Worm (Caenorhabditis elegans): ENCODE data around the gene B0507.1.

The B0507.1 gene

ce11 chrV:8792814-8793213 lies 16.4 kb downstream of the B0507.1 start:
- TF ChIP-seq lin-32 (GFP tag; optimal IDR thresholded peaks at IDR 0.05) (no peak), nhr-2 (tag; optimal IDR thresholded peaks at IDR 0.05) (no peak), ces-1 (GFP tag; optimal IDR thresholded peaks at IDR 0.05) (no peak), flh-1 (GFP tag; optimal IDR thresholded peaks at IDR 0.05) (no peak), ceh-39 (tag; optimal IDR thresholded peaks at IDR 0.05) (no peak), lin-13 (tag; optimal IDR thresholded peaks at IDR 0.05) (no peak), blmp-1 (tag; optimal IDR thresholded peaks at IDR 0.05) (no peak), pha-4 (tag; optimal IDR thresholded peaks at IDR 0.05) (no peak), ztf-11 (tag; optimal IDR thresholded peaks at IDR 0.05) (no peak), sptf-1 (tag; optimal IDR thresholded peaks at IDR 0.05) (no peak), drap-1 (GFP tag; optimal IDR thresholded peaks at IDR 0.05) (no peak)

- TF ChIP-seq nhr-28 (tag; optimal IDR thresholded peaks at IDR 0.05) (no peak), snpc-4 (tag; optimal IDR thresholded peaks at IDR 0.05) (no peak), ztf-11 (tag; optimal IDR thresholded peaks at IDR 0.05) (no peak), zip-8 (tag; optimal IDR thresholded peaks at IDR 0.05) (no peak), lin-13 (tag; optimal IDR thresholded peaks at IDR 0.05) (no peak)
Observed at ce11 chrV:8795499-8795898, 19.1 kb downstream of the B0507.1 start.

ce11 chrV:8796246-8796645 lies 19.9 kb downstream of the B0507.1 start:
- peak; percentile 81 for TF ChIP-seq ham-2 (GFP tag; optimal IDR thresholded peaks at IDR 0.05)
- no peak for TF ChIP-seq lin-32 (GFP tag; optimal IDR thresholded peaks at IDR 0.05)
- TF ChIP-seq lsy-2 (tag; optimal IDR thresholded peaks at IDR 0.05): no peak
- TF ChIP-seq nhr-28 (tag; optimal IDR thresholded peaks at IDR 0.05): no peak
- TF ChIP-seq blmp-1 (tag; optimal IDR thresholded peaks at IDR 0.05): no peak
- TF ChIP-seq pha-4 (tag; optimal IDR thresholded peaks at IDR 0.05): no peak
- TF ChIP-seq cnd-1 (tag; optimal IDR thresholded peaks at IDR 0.05): no peak
- no peak for TF ChIP-seq mls-2 (tag; optimal IDR thresholded peaks at IDR 0.05)
- TF ChIP-seq ceh-43 (GFP tag; optimal IDR thresholded peaks at IDR 0.05): no peak

- no peak for TF ChIP-seq lin-32 (GFP tag; optimal IDR thresholded peaks at IDR 0.05)
- peak; percentile 46 for TF ChIP-seq pha-4 (tag; optimal IDR thresholded peaks at IDR 0.05)
- peak; percentile 71 for TF ChIP-seq mls-2 (tag; optimal IDR thresholded peaks at IDR 0.05)
- TF ChIP-seq unc-39 (tag; optimal IDR thresholded peaks at IDR 0.05): no peak
- TF ChIP-seq ceh-43 (GFP tag; optimal IDR thresholded peaks at IDR 0.05): peak; percentile 59
- TF ChIP-seq lin-13 (tag; optimal IDR thresholded peaks at IDR 0.05): no peak
- TF ChIP-seq ceh-39 (tag; optimal IDR thresholded peaks at IDR 0.05): no peak
- TF ChIP-seq nhr-2 (tag; optimal IDR thresholded peaks at IDR 0.05): peak; percentile 99
- TF ChIP-seq ceh-83 (GFP tag; optimal IDR thresholded peaks at IDR 0.05): no peak
- no peak for TF ChIP-seq zip-8 (tag; optimal IDR thresholded peaks at IDR 0.05)
- TF ChIP-seq sptf-1 (tag; optimal IDR thresholded peaks at IDR 0.05): peak; percentile 10
- TF ChIP-seq M03D4.4 (tag; optimal IDR thresholded peaks at IDR 0.05): no peak
- TF ChIP-seq hlh-1 (tag; optimal IDR thresholded peaks at IDR 0.05): no peak
Observed at ce11 chrV:8796889-8797288, 20.5 kb downstream of the B0507.1 start.

- TF ChIP-seq unc-39 (tag; optimal IDR thresholded peaks at IDR 0.05): no peak
Observed at ce11 chrV:8798470-8798869, 22.1 kb downstream of the B0507.1 start.

- no peak for TF ChIP-seq elt-1 (tag; optimal IDR thresholded peaks at IDR 0.05; ENCODE audit: borderline replicate concordance, insufficient read depth)
- TF ChIP-seq lin-32 (GFP tag; optimal IDR thresholded peaks at IDR 0.05): no peak
- TF ChIP-seq tbx-8 (GFP tag; optimal IDR thresholded peaks at IDR 0.05): no peak
- no peak for TF ChIP-seq M03D4.4 (tag; optimal IDR thresholded peaks at IDR 0.05)
- no peak for TF ChIP-seq flh-1 (GFP tag; optimal IDR thresholded peaks at IDR 0.05)
- TF ChIP-seq mab-5 (tag; optimal IDR thresholded peaks at IDR 0.05): no peak
- TF ChIP-seq sptf-1 (tag; optimal IDR thresholded peaks at IDR 0.05): no peak
- no peak for TF ChIP-seq ceh-39 (tag; optimal IDR thresholded peaks at IDR 0.05)
- no peak for TF ChIP-seq snpc-4 (tag; optimal IDR thresholded peaks at IDR 0.05)
- no peak for TF ChIP-seq pha-4 (tag; optimal IDR thresholded peaks at IDR 0.05)
- no peak for TF ChIP-seq bed-3 (GFP tag; optimal IDR thresholded peaks at IDR 0.05)
- no peak for TF ChIP-seq zip-8 (tag; optimal IDR thresholded peaks at IDR 0.05)
- no peak for TF ChIP-seq sem-2 (GFP tag; optimal IDR thresholded peaks at IDR 0.05)
- no peak for TF ChIP-seq nhr-2 (tag; optimal IDR thresholded peaks at IDR 0.05)
- no peak for TF ChIP-seq lsy-2 (tag; optimal IDR thresholded peaks at IDR 0.05)
- TF ChIP-seq unc-39 (tag; optimal IDR thresholded peaks at IDR 0.05): no peak
- no peak for TF ChIP-seq nhr-237 (tag; optimal IDR thresholded peaks at IDR 0.05)
- no peak for TF ChIP-seq unc-120 (tag; optimal IDR thresholded peaks at IDR 0.05; ENCODE audit: poor library complexity, severe bottlenecking)
- TF ChIP-seq hlh-1 (tag; optimal IDR thresholded peaks at IDR 0.05): no peak
Observed at ce11 chrV:8799293-8799812, 23.0 kb downstream of the B0507.1 start.
